Fruit fly (Drosophila melanogaster) whole organism: ENCODE results near the gene puc.

Experiments
- CG8478 ChIP-seq: fragments of >200 bp; optimal IDR thresholded peaks from 2 replicates; lab custom pipeline; 2018; ENCODE audit warnings: inconsistent platforms
- Dll ChIP-seq: fragments of >200 bp; optimal IDR thresholded peaks from 2 replicates; lab custom pipeline; 2017
- EcR ChIP-seq, 2 experiments: fragments of >200 bp; optimal IDR thresholded peaks; 2 replicates each; lab custom pipeline; 2017; ENCODE audit warnings: missing biosample characterization in 2 of 2, missing genetic modification characterization in 2 of 2, missing genetic modification reagents in 2 of 2
- pan ChIP-seq: fragments of >200 bp; optimal IDR thresholded peaks from 2 replicates; lab custom pipeline; 2017
- psq ChIP-seq: fragments of >200 bp; optimal IDR thresholded peaks from 2 replicates; lab custom pipeline; 2017
- usp ChIP-seq: fragments of >200 bp; optimal IDR thresholded peaks from 2 replicates; lab custom pipeline; 2017; ENCODE audit warnings: missing biosample characterization, missing genetic modification characterization, mixed read lengths

Gene puc

dm6 chr3R:8171489-8172161 lies 66.5 kb downstream of the puc start:
- no peak for TF ChIP-seq EcR (GFP tag; optimal IDR thresholded peaks at IDR 0.05; lab: Kevin White, UChicago)
- no peak for TF ChIP-seq pan
- no peak for TF ChIP-seq Dll (lab: Kevin White, UChicago)
- no peak for TF ChIP-seq usp (GFP tag; lab: Kevin White, UChicago)
- TF ChIP-seq CG8478 (lab: Kevin White, UChicago), result no peak
- no peak for TF ChIP-seq psq (lab: Kevin White, UChicago)
